Worm (Caenorhabditis elegans) whole organism, L2 larva: ENCODE data around the gene F40G9.7.

Source experiments
- blmp-1 ChIP-seq: sonication (generic microtip); optimal IDR thresholded peaks from 2 replicates; lab custom pipeline; 2017; ENCODE audit warnings: missing genetic modification characterization, mild to moderate bottlenecking, missing compliant biosample characterization, antibody characterized with exemption, moderate library complexity; ENCODE audit not compliant: insufficient read depth
- mab-5 ChIP-seq: fragments of 150-350 bp; optimal IDR thresholded peaks from 2 replicates; lab custom pipeline; 2014; ENCODE audit warnings: missing biosample characterization, missing genetic modification characterization
- sma-3 ChIP-seq: sonication (generic microtip); optimal IDR thresholded peaks from 2 replicates; lab custom pipeline; 2016; ENCODE audit warnings: missing genetic modification reagents, missing genetic modification characterization, missing compliant biosample characterization
- zag-1 ChIP-seq: fragments of 150-350 bp; optimal IDR thresholded peaks from 2 replicates; lab custom pipeline; 2014; ENCODE audit warnings: missing biosample characterization, missing genetic modification characterization

DNA sequence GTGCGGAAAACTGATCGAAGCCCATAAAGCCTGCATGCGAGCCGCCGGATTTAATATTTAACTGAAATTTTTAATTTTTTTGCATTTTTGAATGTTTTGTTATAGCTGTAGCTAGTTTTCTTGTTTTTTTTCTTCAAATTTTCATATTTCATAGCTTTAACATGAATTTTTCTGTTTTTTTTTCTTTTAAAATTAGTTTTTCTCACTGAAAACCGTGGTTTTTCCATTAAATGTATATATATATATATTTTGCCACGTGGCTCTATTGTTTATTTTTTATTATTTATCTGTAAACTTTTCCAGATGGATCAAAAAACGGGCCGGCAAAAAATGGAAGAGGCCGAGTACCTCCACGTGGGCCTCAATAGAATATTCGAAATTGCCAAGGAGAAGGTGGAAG, 26.3 kb downstream of the F40G9.7 start, which contains the start of gene sec-20:
- TF ChIP-seq sma-3 (GFP tag; lab: Kevin White, UChicago) (no peak), zag-1 (tag; lab: Kevin White, UChicago) (no peak), mab-5 (tag; lab: Kevin White, UChicago) (no peak), blmp-1 (no peak)
